Fruit fly (Drosophila melanogaster) whole organism, pupa: ENCODE data around the gene JTBR.

Experiments
- CG15710 ChIP-seq: fragments of 200-800 bp; sonication (Bioruptor generic); optimal IDR thresholded peaks from 2 replicates; lab custom pipeline; 2018; ENCODE audit warnings: missing biosample characterization, mild to moderate bottlenecking, missing genetic modification characterization, moderate library complexity
- CG17806 ChIP-seq: fragments of 200-800 bp; sonication (Bioruptor generic); optimal IDR thresholded peaks from 2 replicates; lab custom pipeline; 2018; ENCODE audit warnings: missing biosample characterization, mild to moderate bottlenecking, missing genetic modification characterization, moderate library complexity
- CG4496 ChIP-seq: fragments of 200-800 bp; sonication (Bioruptor generic); IDR thresholded peaks from 3 replicates; pipeline ENCODE4 v1.3.6; 2022; ENCODE audit warnings: missing biosample characterization, missing genetic modification characterization
- CG8301 ChIP-seq: fragments of 200-800 bp; sonication (Bioruptor generic); optimal IDR thresholded peaks from 2 replicates; lab custom pipeline; 2018; ENCODE audit warnings: missing biosample characterization, mild to moderate bottlenecking, missing genetic modification characterization
- EcR ChIP-seq: fragments of 200-800 bp; sonication (Bioruptor generic); optimal IDR thresholded peaks from 3 replicates; lab custom pipeline; 2019; ENCODE audit warnings: missing biosample characterization, missing genetic modification characterization, mild to moderate bottlenecking, moderate library complexity, missing genetic modification reagents
- Ets98B ChIP-seq: fragments of 200-800 bp; sonication (Bioruptor generic); IDR thresholded peaks from 2 replicates; pipeline ENCODE4 v1.3.6; 2022; ENCODE audit warnings: missing biosample characterization, missing genetic modification characterization
- Pif1A ChIP-seq: fragments of 200-800 bp; sonication (Bioruptor generic); optimal IDR thresholded peaks from 3 replicates; lab custom pipeline; 2016; ENCODE audit warnings: missing biosample characterization, missing genetic modification characterization

dm6 chr3L:1816614-1817013, 14.0 kb upstream of the JTBR start:
- TF ChIP-seq CG8301 (tag; lab: Kevin White, UChicago) (no peak), CG17806 (tag; lab: Kevin White, UChicago) (no peak), Pif1A (no peak), Ets98B (GFP tag; lab: Robert Waterston, UW) (no peak), EcR (peak; percentile 83), CG15710 (no peak), CG4496 (GFP tag; lab: Robert Waterston, UW) (no peak)
